Worm (Caenorhabditis elegans): Measurements from ENCODE around the gene pqn-31.

pqn-31 gene

ce11 chrV:9095613-9096317 is 13.6 kb upstream of the pqn-31 start, which contains the start of gene F21C10.10 (continued):
- TF ChIP-seq C34B4.2 (tag; optimal IDR thresholded peaks at IDR 0.05) (no peak), sptf-1 (tag; optimal IDR thresholded peaks at IDR 0.05) (no peak), pqm-1 (tag; optimal IDR thresholded peaks at IDR 0.05) (no peak), irx-1 (tag; optimal IDR thresholded peaks at IDR 0.05) (peak; percentile 69), pax-3 (tag; optimal IDR thresholded peaks at IDR 0.05) (peak; percentile 16), egl-13 (tag; optimal IDR thresholded peaks at IDR 0.05) (no peak), hpl-2 (GFP tag; optimal IDR thresholded peaks at IDR 0.05) (no peak), fkh-4 (tag; optimal IDR thresholded peaks at IDR 0.05; ENCODE audit: borderline replicate concordance) (no peak), vab-15 (tag; optimal IDR thresholded peaks at IDR 0.05) (no peak), nhr-71 (tag; optimal IDR thresholded peaks at IDR 0.05) (peak; percentile 94), rnt-1 (tag; optimal IDR thresholded peaks at IDR 0.05) (peak; percentile 67), zip-4 (GFP tag; optimal IDR thresholded peaks at IDR 0.05) (no peak), sup-37 (GFP tag; optimal IDR thresholded peaks at IDR 0.05) (peak; percentile 8), nhr-77 (tag; optimal IDR thresholded peaks at IDR 0.05) (peak; percentile 36), nhr-85 (tag) (peak; percentile 99), nhr-28 (tag; optimal IDR thresholded peaks at IDR 0.05) (no peak), sox-4 (tag; optimal IDR thresholded peaks at IDR 0.05) (no peak), aly-2 (tag; optimal IDR thresholded peaks at IDR 0.05) (no peak), dsc-1 (tag; optimal IDR thresholded peaks at IDR 0.05) (peak; percentile 21), Y116A8C.19 (tag; optimal IDR thresholded peaks at IDR 0.05; ENCODE audit: borderline replicate concordance) (no peak), elt-3 (tag; optimal IDR thresholded peaks at IDR 0.05) (peak in 3 of 6 experiments; percentile 59 to 91 (median 81)), xbp-1 (tag; optimal IDR thresholded peaks at IDR 0.05) (peak; percentile 53), efl-1 (optimal IDR thresholded peaks at IDR 0.05) (peak; percentile 46 to 51), efl-1 (GFP tag; optimal IDR thresholded peaks at IDR 0.05 in 1 of 2) (peak; percentile 28 to 95), efl-3 (GFP tag; optimal IDR thresholded peaks at IDR 0.05) (no peak), nhr-19 (GFP tag; conservative IDR thresholded peaks at IDR 0.05) (peak; percentile 96), ztf-11 (tag; optimal IDR thresholded peaks at IDR 0.05) (no peak), mef-2 (tag; optimal IDR thresholded peaks at IDR 0.05) (no peak), lin-13 (GFP tag; optimal IDR thresholded peaks at IDR 0.05) (peak; percentile 59), unc-130 (tag; optimal IDR thresholded peaks at IDR 0.05) (peak; percentile 9), ceh-90 (tag; optimal IDR thresholded peaks at IDR 0.05) (no peak), nhr-12 (tag; optimal IDR thresholded peaks at IDR 0.05) (no peak), ceh-88 (GFP tag; IDR thresholded peaks at IDR 0.05) (no peak), lir-3 (tag; optimal IDR thresholded peaks at IDR 0.05; ENCODE audit: poor library complexity) (no peak), nhr-84 (tag; optimal IDR thresholded peaks at IDR 0.05) (no peak), skn-1 (tag; optimal IDR thresholded peaks at IDR 0.05) (peak; percentile 77), swsn-7 (tag; optimal IDR thresholded peaks at IDR 0.05) (peak; percentile 62), lin-14 (GFP tag; optimal IDR thresholded peaks at IDR 0.05) (peak; percentile 94), unc-86 (tag; optimal IDR thresholded peaks at IDR 0.05) (no peak), mdl-1 (tag; optimal IDR thresholded peaks at IDR 0.05) (peak in 1 of 2 experiments; percentile 98), ces-1 (GFP tag; optimal IDR thresholded peaks at IDR 0.05) (no peak), nhr-76 (tag; optimal IDR thresholded peaks at IDR 0.05) (no peak), F16B12.6 (tag; optimal IDR thresholded peaks at IDR 0.05) (no peak), isw-1 (GFP tag; IDR thresholded peaks at IDR 0.05) (no peak), C16A3.4 (tag; optimal IDR thresholded peaks at IDR 0.05) (peak; percentile 75), snpc-4 (tag; optimal IDR thresholded peaks at IDR 0.05) (peak; percentile 67), elt-2 (tag; optimal IDR thresholded peaks at IDR 0.05) (peak; percentile 83), aha-1 (tag; optimal IDR thresholded peaks at IDR 0.05) (no peak), nhr-20 (tag; optimal IDR thresholded peaks at IDR 0.05) (peak; percentile 97), lsy-2 (tag; optimal IDR thresholded peaks at IDR 0.05) (peak; percentile 70 to 74), unc-98 (GFP tag; IDR thresholded peaks at IDR 0.05) (no peak), ceh-63 (GFP tag; optimal IDR thresholded peaks at IDR 0.05) (no peak), C04F5.9 (tag; optimal IDR thresholded peaks at IDR 0.05) (peak; percentile 14)
